Fruit fly (Drosophila melanogaster): ENCODE measurements around the gene Ugt37B1.

Ugt37B1 gene

DNA sequence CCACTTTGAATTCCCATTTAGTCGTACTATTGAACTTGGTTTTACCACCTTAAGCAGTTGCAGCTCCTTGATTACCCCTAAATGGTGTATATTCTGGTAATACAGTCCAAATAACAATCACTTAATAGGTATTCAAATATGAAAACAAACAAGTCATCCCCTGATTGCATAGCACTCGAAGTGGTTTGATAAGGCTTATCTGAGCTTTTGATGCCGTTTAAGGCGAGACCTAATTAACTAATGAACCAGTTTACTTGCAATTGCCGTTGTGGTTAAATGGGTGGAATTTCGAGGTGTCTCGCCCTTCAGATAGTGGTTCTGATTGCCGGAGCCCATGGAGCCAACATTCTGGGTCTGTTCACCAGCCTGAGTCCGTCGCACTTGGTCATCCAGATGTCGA, at the start of gene Ugt37B1:
TSS of gene Ugt37B1 (plus strand) at position 246 of the 400 bp plus-strand sequence.
- TF ChIP-seq CG8478 (optimal IDR thresholded peaks at IDR 0.05) (no peak), CTCF (optimal IDR thresholded peaks at IDR 0.05) (no peak)

DNA sequence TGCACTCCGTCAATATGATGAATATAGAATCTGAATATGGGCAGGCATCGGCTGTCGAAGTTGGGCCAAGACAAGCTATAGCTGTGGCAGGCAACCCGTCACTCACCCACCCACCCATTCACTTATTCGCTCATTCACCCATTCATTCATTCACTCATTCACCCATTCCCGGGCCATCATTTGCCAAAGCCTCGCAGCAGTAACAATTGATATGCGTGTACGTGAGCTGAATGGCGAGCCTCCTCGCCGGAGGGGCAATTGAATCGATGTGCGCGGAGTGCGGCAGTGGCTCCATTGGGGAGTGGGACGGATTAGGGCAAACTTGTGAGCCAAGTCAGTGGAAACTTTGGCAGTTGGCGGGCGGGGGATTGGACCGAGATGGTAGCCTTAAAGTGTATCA, 48.4 kb upstream of the Ugt37B1 start:
- TF ChIP-seq CTCF (optimal IDR thresholded peaks at IDR 0.05) (no peak), CG8478 (optimal IDR thresholded peaks at IDR 0.05) (no peak)

DNA sequence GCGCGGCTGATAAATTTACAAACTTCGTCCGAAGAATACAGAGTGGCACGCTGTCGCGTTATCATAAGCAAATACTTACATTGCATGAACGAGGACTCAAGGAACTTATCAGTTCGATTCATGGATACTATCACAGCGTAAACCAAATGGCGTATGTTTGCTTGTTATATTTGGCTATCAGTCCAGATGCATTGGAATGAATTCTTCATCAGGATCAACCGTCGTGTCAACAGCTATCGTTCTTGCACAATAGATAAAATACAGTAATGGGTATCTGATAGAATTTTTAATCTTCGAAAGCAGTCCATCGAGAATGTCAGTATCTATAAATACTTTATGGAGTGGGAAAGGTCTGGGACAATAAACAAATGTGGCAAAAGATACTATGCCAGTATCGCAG, 47.7 kb upstream of the Ugt37B1 start:
- TF ChIP-seq CTCF (optimal IDR thresholded peaks at IDR 0.05) (no peak), CG8478 (optimal IDR thresholded peaks at IDR 0.05) (no peak)

DNA sequence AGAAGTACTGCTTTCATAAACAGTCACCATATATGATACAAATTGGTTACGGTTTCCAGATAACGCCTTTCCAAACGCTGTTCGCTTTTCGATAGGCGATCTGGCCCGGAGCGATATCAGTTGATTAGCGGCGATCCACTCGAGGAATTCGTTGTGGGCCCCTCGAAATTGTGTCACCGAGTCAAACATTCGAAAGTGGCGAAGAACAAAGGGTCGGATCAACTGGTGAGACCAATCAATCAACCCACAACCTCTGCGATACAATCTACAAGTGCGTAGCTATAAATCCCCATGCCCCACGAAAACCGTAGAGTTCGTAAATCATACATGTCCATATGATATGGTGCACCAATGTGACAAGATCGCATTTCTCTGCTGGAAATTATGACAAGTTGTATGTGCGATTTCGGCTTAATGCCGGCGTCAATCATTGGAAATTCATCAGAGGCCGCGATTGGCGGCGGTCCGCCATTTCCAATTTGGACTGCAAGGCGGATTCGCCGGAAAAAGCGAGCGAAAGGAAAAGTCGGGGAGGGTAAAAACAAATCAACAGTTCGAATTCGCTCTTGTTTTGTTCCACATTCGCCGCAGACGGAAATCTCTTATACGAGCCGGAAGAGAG, 46.6 kb upstream of the Ugt37B1 start:
- TF ChIP-seq CTCF (optimal IDR thresholded peaks at IDR 0.05) (no peak), CG8478 (optimal IDR thresholded peaks at IDR 0.05) (no peak)

DNA sequence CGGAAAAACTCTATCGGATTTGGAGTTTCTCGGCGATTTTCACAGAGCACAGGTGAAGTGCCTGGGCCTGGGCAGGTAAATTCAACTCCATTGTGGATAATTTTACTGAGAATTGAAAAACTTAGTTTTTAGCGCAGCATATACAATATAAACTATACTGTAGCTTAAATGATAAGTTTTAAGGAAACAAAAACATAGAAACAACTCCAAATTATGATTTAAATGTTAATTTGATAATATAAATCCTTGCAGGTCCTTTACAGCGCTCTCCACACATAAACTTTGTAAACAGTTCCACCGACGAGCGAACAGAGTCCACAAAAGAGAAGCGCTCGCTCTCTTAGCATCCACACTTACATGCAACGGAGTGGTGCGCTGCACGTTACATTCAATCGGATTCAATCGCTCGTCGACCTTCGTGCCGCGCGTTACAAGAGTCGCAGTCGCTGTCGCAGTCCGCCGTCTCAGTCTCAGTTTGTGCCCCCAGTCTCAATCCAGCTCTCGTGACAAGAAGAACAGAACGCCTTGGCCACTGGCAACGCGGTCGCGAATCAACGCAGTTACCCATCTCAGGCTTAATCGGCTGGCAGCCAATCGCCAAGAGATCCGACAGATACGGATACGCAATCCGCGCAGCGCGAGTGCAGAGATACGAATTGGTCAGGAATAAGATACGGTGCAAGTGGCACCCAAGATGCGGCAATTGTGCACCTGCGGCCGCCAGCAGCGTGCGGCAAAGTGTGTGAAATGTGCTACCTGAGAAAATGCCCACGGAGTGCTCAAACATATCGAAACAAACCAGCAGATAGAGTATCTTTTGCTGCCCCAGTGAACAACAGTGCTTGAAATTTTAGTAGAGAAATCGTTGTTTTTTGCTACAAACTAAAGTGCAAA, 45.9 kb upstream of the Ugt37B1 start, which contains the start of gene smal:
TSS of gene smal (plus strand) at position 394 of the 894 bp plus-strand sequence.
- no peak for TF ChIP-seq CG8478 (optimal IDR thresholded peaks at IDR 0.05)
- TF ChIP-seq CTCF (optimal IDR thresholded peaks at IDR 0.05) = peak in 1 of 2 experiments; percentile 4

DNA sequence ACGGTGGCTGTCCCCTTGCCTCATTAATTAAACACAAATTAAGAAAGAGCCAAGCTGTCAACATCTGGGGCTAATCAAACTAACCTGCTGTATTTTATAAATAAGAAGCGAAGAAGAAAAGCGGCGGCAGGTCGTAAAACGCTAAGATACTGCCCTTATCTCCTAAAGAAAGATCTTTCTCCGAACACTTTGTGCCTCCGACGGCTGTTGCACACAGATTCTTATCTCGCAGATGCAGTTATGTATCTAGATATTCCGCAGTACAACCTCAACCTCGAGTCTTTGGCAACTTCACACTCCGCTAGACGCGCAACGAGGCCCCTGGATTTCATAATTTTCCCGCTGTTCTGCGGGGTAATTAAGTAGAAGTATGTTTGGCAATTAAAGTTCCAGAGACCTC, 44.9 kb upstream of the Ugt37B1 start:
- TF ChIP-seq CG8478 (optimal IDR thresholded peaks at IDR 0.05) = no peak

DNA sequence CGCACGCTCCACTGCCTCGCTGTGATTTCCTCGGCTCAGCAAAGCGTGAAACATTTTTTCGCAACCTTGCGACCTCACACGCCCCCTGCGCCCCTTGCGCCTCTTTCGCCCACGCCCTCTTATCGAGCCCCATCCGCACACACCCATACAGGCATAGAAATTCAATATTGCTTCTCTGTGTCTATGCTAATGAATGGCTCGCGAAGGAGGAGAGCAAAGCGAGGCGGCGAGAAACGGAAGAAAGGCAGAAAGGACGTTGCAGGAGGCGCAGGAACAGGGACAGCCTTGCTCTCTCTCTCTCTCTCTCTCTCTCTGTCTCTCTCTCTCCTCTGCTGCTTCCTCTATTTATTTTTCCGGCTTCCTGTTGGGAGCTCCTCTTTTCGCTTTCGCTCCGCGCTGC, 38.5 kb upstream of the Ugt37B1 start:
- TF ChIP-seq CG8478 (optimal IDR thresholded peaks at IDR 0.05) (no peak), CTCF (optimal IDR thresholded peaks at IDR 0.05) (no peak)

DNA sequence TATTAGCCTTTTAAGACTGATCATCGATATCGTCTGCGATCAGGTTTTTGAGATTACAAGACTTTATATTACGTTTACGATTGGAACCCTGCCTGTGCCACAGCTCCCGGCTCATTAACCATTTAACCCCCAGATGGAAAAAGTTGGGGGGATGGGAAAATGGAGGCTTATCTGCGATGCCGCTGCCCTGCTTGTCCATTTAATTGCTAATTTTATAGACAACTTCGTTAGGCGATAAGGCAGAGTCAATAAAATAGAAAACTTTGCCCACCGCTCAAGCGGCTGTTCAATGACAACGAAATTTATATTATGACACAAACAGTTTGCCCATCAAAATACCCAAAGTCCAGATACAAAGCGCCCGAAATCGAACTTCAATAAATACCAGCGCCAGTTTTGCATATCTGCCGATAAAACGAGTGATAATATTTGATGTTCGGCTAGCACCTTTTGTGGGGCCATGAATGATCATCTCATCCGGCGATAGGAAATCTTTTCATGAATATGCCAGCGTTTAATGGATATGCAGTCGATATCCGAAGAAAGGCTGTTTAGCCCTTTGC, 31.8 kb upstream of the Ugt37B1 start:
- TF ChIP-seq CG8478 (optimal IDR thresholded peaks at IDR 0.05) = no peak
- no peak for TF ChIP-seq CTCF (optimal IDR thresholded peaks at IDR 0.05)

DNA sequence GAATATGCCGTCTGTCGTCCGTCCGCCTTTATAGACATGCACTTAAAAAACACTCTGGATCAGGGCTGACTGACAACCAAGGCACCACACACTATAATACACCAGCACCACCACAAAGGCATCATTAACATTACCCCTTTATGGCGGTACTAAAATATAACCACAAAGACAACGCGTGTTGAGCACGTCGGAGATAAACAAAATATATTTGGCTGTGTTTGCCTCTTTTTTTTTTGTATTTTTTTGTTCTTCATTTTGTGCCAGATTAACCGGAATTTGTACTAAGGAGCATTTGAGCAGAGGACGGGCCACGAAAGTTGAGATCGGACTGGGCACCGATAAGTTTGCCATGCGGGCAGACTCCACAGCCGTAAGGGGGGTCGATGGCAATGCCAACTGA, 30.8 kb upstream of the Ugt37B1 start:
- TF ChIP-seq CTCF (optimal IDR thresholded peaks at IDR 0.05) (no peak), CG8478 (optimal IDR thresholded peaks at IDR 0.05) (no peak)

DNA sequence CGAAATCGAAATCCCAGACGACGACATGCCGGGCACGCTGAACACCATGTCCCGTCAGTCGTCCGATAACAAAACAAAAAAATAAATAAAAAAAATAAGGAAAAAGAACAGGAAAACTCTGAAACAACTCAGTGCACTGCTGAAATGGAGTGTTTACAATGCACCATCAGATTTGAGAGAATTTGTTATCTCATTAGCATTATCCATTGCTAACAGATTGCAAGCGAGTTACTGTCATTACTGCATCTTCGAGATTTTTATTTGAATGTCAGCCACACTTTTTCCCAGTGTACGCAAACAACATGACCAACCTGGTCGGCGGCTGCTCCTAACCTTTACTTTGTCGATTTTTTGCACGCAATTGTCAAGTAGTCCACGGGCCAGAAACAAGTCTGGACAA, 27.1 kb upstream of the Ugt37B1 start:
- no peak for TF ChIP-seq CG8478 (optimal IDR thresholded peaks at IDR 0.05)
- TF ChIP-seq CTCF (optimal IDR thresholded peaks at IDR 0.05) = no peak

DNA sequence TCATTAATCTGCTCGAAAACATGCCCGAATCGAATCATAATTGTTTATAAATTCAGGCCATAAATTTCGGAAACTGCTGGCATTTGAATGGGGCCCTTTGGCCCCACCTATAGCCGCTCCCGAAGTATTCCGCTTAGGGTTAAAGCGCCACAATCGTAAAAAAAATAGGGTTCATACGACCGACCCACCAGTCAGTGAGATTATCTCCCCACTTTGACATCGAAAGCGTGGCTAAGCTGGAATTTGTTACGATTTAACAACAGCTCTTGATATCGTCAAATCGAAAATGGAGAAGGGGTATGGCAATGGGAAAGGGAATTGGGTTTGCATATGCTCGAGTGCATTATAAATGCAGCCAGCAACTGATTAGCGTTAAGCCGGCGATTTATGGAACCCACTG, 26.0 kb upstream of the Ugt37B1 start:
- TF ChIP-seq CTCF (optimal IDR thresholded peaks at IDR 0.05) (no peak), CG8478 (optimal IDR thresholded peaks at IDR 0.05) (no peak)

DNA sequence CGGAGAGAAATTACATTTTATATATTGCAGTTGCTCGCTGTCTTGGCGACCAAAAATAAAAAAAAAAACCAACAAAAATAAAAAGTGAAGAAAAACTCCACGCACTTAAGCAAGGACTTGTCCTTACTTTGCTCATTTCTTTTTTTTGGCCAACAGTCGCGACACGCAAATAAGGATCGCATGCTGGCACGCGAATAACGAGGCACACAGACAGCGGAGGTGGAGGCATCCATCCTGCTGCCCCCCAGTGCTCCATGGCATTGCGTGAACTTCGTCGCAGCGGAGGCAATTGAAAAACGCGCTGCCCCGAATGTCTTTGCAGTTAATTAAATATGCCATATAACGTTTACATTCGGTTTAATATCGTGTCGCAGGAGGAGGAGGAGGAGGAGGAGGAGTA, 25.3 kb upstream of the Ugt37B1 start:
- TF ChIP-seq CG8478 (optimal IDR thresholded peaks at IDR 0.05) = no peak
- TF ChIP-seq CTCF (optimal IDR thresholded peaks at IDR 0.05) = no peak

DNA sequence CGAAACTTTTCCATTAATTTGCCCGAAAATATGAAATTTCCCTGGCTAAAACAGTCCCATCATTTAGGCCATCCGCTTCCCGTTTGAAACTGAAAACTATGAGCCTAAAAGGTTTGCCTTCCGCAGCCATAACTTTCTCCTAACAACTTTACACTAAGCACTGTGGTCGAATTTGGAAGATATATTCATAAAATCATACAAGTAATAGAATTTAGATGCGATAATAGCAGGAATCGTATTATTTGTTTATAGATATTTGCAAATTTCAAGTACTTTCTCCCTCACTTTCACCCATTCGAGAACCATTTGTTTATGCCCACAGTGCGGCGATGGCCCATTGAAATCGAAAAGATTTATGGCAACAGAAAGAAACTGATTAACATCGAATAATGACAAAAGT, 23.4 kb upstream of the Ugt37B1 start:
- no peak for TF ChIP-seq CG8478 (optimal IDR thresholded peaks at IDR 0.05)
- TF ChIP-seq CTCF (optimal IDR thresholded peaks at IDR 0.05) = no peak

DNA sequence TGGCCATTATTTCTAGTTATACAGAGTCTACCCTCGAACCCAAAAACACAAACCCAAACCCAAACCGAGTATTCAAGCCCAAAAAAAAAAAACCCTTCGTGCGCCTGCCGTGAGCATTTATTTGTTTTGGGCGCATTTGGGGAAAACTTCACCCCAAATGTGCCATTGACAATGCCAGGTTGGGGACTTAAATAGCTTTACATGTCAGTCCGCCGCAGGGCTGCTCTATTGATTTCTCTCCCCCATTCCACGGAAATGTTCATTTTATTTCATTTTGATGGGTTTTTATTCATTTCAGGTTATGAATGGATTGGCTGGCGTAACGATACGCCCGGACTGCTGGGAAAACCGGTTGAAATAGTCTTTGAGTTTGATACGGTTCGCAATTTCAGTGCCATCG, 22.0 kb upstream of the Ugt37B1 start:
- TF ChIP-seq CTCF (optimal IDR thresholded peaks at IDR 0.05) = no peak
- no peak for TF ChIP-seq CG8478 (optimal IDR thresholded peaks at IDR 0.05)

DNA sequence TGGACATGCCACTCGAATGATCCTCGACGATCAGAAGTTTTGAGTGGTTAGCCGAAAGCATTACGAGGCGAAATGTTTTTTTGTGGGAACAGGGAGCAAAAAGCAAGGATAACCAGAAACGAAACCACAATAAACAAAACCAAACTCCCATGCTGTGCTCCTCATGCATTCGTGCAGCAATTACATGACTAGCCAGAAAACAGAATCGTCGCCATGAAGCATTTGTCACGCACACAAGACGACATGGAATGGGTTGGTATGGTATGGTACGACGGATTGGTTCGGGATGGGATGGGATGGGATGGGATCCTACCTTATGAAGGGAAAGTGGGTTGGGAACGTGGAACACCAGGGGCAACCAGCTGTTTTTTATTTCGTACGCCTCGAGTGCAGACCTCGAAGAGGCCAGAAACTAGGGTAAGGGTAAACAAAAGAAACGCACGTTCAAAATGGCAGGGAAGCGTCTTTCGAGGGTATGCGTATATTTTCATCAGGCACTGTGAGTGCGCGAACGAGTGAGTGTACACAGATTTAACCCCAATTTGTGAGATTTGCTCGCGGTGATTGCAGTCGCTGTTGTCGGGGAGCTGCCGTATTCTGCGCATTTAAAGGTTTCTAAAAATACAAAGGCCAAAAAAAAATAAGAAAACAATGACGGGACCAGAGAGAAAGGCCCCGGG, 20.1 kb upstream of the Ugt37B1 start:
- TF ChIP-seq CTCF (optimal IDR thresholded peaks at IDR 0.05) (no peak), CG8478 (optimal IDR thresholded peaks at IDR 0.05) (no peak)
